Fruit fly (Drosophila melanogaster) whole organism, embryonic: ENCODE measurements around the gene cass.

Source experiments
- CG12299 ChIP-seq: fragments of 200-800 bp; sonication (Bioruptor generic); optimal IDR thresholded peaks from 2 replicates; lab custom pipeline; 2018; ENCODE audit warnings: missing biosample characterization, mild to moderate bottlenecking, missing genetic modification characterization
- CG1233 ChIP-seq: fragments of 200-800 bp; sonication (Bioruptor generic); optimal IDR thresholded peaks from 4 replicates; lab custom pipeline; 2018; ENCODE audit warnings: missing biosample characterization, mild to moderate bottlenecking, missing genetic modification characterization
- CG12942 ChIP-seq: fragments of 200-800 bp; sonication (Bioruptor generic); optimal IDR thresholded peaks from 3 replicates; lab custom pipeline; 2016; ENCODE audit warnings: missing biosample characterization, missing genetic modification characterization
- CG13296 ChIP-seq: fragments of 200-800 bp; sonication (Bioruptor generic); optimal IDR thresholded peaks from 3 replicates; lab custom pipeline; 2018; ENCODE audit warnings: missing biosample characterization, mild to moderate bottlenecking, missing genetic modification characterization
- CG13424 ChIP-seq: fragments of 200-800 bp; sonication (Bioruptor generic); optimal IDR thresholded peaks from 2 replicates; lab custom pipeline; 2019; ENCODE audit warnings: missing biosample characterization, mild to moderate bottlenecking, missing genetic modification characterization, moderate library complexity
- CG14710 ChIP-seq: fragments of 200-800 bp; sonication (Bioruptor generic); optimal IDR thresholded peaks from 3 replicates; lab custom pipeline; 2019; ENCODE audit warnings: missing biosample characterization, mild to moderate bottlenecking, missing genetic modification characterization, moderate library complexity
- CG14860 ChIP-seq: fragments of 200-800 bp; sonication (Bioruptor generic); IDR thresholded peaks from 3 replicates; pipeline ENCODE4 v1.3.6; 2022; ENCODE audit warnings: missing biosample characterization, missing genetic modification characterization; ENCODE audit not compliant: partially characterized antibody
- CG15011 ChIP-seq: fragments of 200-800 bp; sonication (Bioruptor generic); optimal IDR thresholded peaks from 3 replicates; lab custom pipeline; 2018; ENCODE audit warnings: missing biosample characterization, mild to moderate bottlenecking, missing genetic modification characterization
- CG16813 ChIP-seq: fragments of 200-800 bp; sonication (Bioruptor generic); IDR thresholded peaks from 3 replicates; pipeline ENCODE4 v1.3.6; 2022; ENCODE audit warnings: missing biosample characterization, missing genetic modification characterization; ENCODE audit not compliant: partially characterized antibody
- CG3163 ChIP-seq: fragments of 200-800 bp; sonication (Bioruptor generic); optimal IDR thresholded peaks from 3 replicates; lab custom pipeline; 2016; ENCODE audit warnings: missing biosample characterization, missing genetic modification characterization
- CG33557 ChIP-seq: fragments of 200-800 bp; sonication (Bioruptor generic); optimal IDR thresholded peaks from 2 replicates; lab custom pipeline; 2019; ENCODE audit warnings: missing biosample characterization, mild to moderate bottlenecking, missing genetic modification characterization, moderate library complexity
- CG34422 ChIP-seq: fragments of 200-800 bp; sonication (Bioruptor generic); IDR thresholded peaks from 3 replicates; pipeline ENCODE4 v1.3.6; 2022; ENCODE audit warnings: missing biosample characterization, missing genetic modification characterization
- CG3847 ChIP-seq: fragments of 200-800 bp; sonication (Bioruptor generic); IDR thresholded peaks from 2 replicates; pipeline ENCODE4 v1.3.6; 2022; ENCODE audit warnings: missing biosample characterization, missing genetic modification characterization
- CG6272 ChIP-seq: fragments of 200-800 bp; sonication (Bioruptor generic); IDR thresholded peaks from 2 replicates; pipeline ENCODE4 v1.3.6; 2022; ENCODE audit warnings: missing biosample characterization, missing genetic modification characterization
- CG8290 ChIP-seq, 3 experiments: fragments of 200-800 bp; sonication (Bioruptor generic); optimal IDR thresholded peaks; 2 replicates each; lab custom pipeline; 2016 to 2019; ENCODE audit warnings: missing biosample characterization in 3 of 3, missing genetic modification characterization in 3 of 3, mild to moderate bottlenecking in 2 of 3, moderate library complexity in 1 of 3
- CG9876 ChIP-seq: fragments of 200-800 bp; sonication (Bioruptor generic); optimal IDR thresholded peaks from 2 replicates; lab custom pipeline; 2016; ENCODE audit warnings: missing biosample characterization, missing genetic modification characterization
- D19B ChIP-seq: fragments of 200-800 bp; sonication (Bioruptor generic); optimal IDR thresholded peaks from 2 replicates; lab custom pipeline; 2017; ENCODE audit warnings: missing biosample characterization, mild to moderate bottlenecking, missing genetic modification characterization
- Doc2 ChIP-seq: fragments of 200-800 bp; sonication (Bioruptor generic); IDR thresholded peaks from 2 replicates; pipeline ENCODE4 v1.3.6; 2022; ENCODE audit warnings: missing biosample characterization, missing genetic modification characterization
- ERR ChIP-seq: fragments of 200-800 bp; sonication (Bioruptor generic); optimal IDR thresholded peaks from 2 replicates; lab custom pipeline; 2016; ENCODE audit warnings: missing biosample characterization, missing genetic modification characterization
- Elba2 ChIP-seq: fragments of 200-800 bp; sonication (Bioruptor generic); optimal IDR thresholded peaks from 3 replicates; lab custom pipeline; 2016; ENCODE audit warnings: missing biosample characterization, missing genetic modification characterization
- GATAe ChIP-seq: fragments of 200-800 bp; sonication (Bioruptor generic); conservative IDR thresholded peaks from 2 replicates; pipeline ENCODE4 v1.3.6; 2022; ENCODE audit warnings: missing biosample characterization, missing genetic modification characterization
- H2.0 ChIP-seq: fragments of 200-800 bp; sonication (Bioruptor generic); IDR thresholded peaks from 2 replicates; pipeline ENCODE4 v1.3.6; 2022; ENCODE audit warnings: missing biosample characterization, missing genetic modification characterization
- HHEX ChIP-seq: fragments of 200-800 bp; sonication (Bioruptor generic); optimal IDR thresholded peaks from 3 replicates; lab custom pipeline; 2017; ENCODE audit warnings: missing biosample characterization, mild to moderate bottlenecking, missing genetic modification characterization, missing genetic modification reagents
- HLH3B ChIP-seq: fragments of 200-800 bp; sonication (Bioruptor generic); IDR thresholded peaks from 2 replicates; pipeline ENCODE4 v1.3.6; 2022; ENCODE audit warnings: missing biosample characterization, missing genetic modification characterization
- Hey ChIP-seq: fragments of 200-800 bp; sonication (Bioruptor generic); optimal IDR thresholded peaks from 3 replicates; lab custom pipeline; 2018; ENCODE audit warnings: missing biosample characterization, mild to moderate bottlenecking, missing genetic modification characterization
- Hr78 ChIP-seq, 2 experiments: fragments of 200-800 bp in 1 of 2; fragments of >200 bp in 1 of 2; sonication (Bioruptor generic) in 1 of 2; optimal IDR thresholded peaks; 2 replicates each; lab custom pipeline; 2017 to 2019; ENCODE audit warnings: missing biosample characterization in 2 of 2, missing genetic modification characterization in 2 of 2, mild to moderate bottlenecking in 1 of 2, moderate library complexity in 1 of 2
- Lpt ChIP-seq: fragments of >200 bp; optimal IDR thresholded peaks from 2 replicates; lab custom pipeline; 2018; ENCODE audit warnings: missing biosample characterization, missing genetic modification characterization
- Med ChIP-seq: fragments of 200-800 bp; sonication (Bioruptor generic); peaks from one replicate; lab custom pipeline; 2016; ENCODE audit warnings: missing biosample characterization, missing genetic modification characterization, mild to moderate bottlenecking, inconsistent platforms, moderate library complexity
- NfI ChIP-seq: fragments of 200-800 bp; sonication (Bioruptor generic); optimal IDR thresholded peaks from 3 replicates; lab custom pipeline; 2018; ENCODE audit warnings: missing biosample characterization, mild to moderate bottlenecking, missing genetic modification characterization, moderate library complexity
- TFAM ChIP-seq: fragments of 200-800 bp; sonication (Bioruptor generic); optimal IDR thresholded peaks from 2 replicates; lab custom pipeline; 2017; ENCODE audit warnings: missing biosample characterization, missing genetic modification characterization, inconsistent platforms
- bcd ChIP-seq: fragments of 200-800 bp; sonication (Bioruptor generic); optimal IDR thresholded peaks from 2 replicates; lab custom pipeline; 2017; ENCODE audit warnings: missing biosample characterization, mild to moderate bottlenecking, missing genetic modification characterization
- btn ChIP-seq: fragments of 200-800 bp; sonication (Bioruptor generic); optimal IDR thresholded peaks from 2 replicates; lab custom pipeline; 2016; ENCODE audit warnings: missing biosample characterization, missing genetic modification characterization
- cato ChIP-seq: fragments of 200-800 bp; sonication (Bioruptor generic); optimal IDR thresholded peaks from 2 replicates; lab custom pipeline; 2016; ENCODE audit warnings: missing biosample characterization, missing genetic modification characterization, borderline replicate concordance
- cwo ChIP-seq: fragments of 200-800 bp; sonication (Bioruptor generic); optimal IDR thresholded peaks from 3 replicates; lab custom pipeline; 2017; ENCODE audit warnings: missing biosample characterization, missing genetic modification characterization, mild to moderate bottlenecking, moderate library complexity, missing genetic modification reagents
- fu2 ChIP-seq: fragments of 200-800 bp; sonication (Bioruptor generic); optimal IDR thresholded peaks from 2 replicates; lab custom pipeline; 2016; ENCODE audit warnings: missing biosample characterization, missing genetic modification characterization
- gem ChIP-seq: fragments of 200-800 bp; sonication (Bioruptor generic); optimal IDR thresholded peaks from 2 replicates; lab custom pipeline; 2019; ENCODE audit warnings: missing biosample characterization, mild to moderate bottlenecking, missing genetic modification characterization, moderate library complexity
- h ChIP-seq: fragments of >200 bp; optimal IDR thresholded peaks from 2 replicates; lab custom pipeline; 2017
- kah ChIP-seq: fragments of 200-800 bp; sonication (Bioruptor generic); optimal IDR thresholded peaks from 2 replicates; lab custom pipeline; 2018; ENCODE audit warnings: missing biosample characterization, mild to moderate bottlenecking, missing genetic modification characterization
- kay ChIP-seq: fragments of 200-800 bp; sonication (Bioruptor generic); optimal IDR thresholded peaks from 2 replicates; lab custom pipeline; 2016; ENCODE audit warnings: missing biosample characterization, missing genetic modification characterization
- ken ChIP-seq: fragments of 200-800 bp; sonication (Bioruptor generic); IDR thresholded peaks from 3 replicates; pipeline ENCODE4 v1.3.6; 2022; ENCODE audit warnings: missing biosample characterization, missing genetic modification characterization
- pb ChIP-seq: fragments of 200-800 bp; sonication (Bioruptor generic); optimal IDR thresholded peaks from 3 replicates; lab custom pipeline; 2016; ENCODE audit warnings: missing biosample characterization, missing genetic modification characterization
- pnt ChIP-seq: fragments of 200-800 bp; sonication (Bioruptor generic); optimal IDR thresholded peaks from 3 replicates; lab custom pipeline; 2016; ENCODE audit warnings: missing biosample characterization, missing genetic modification characterization
- psq ChIP-seq: fragments of 200-800 bp; sonication (Bioruptor generic); optimal IDR thresholded peaks from 2 replicates; lab custom pipeline; 2017; ENCODE audit warnings: missing biosample characterization, missing genetic modification characterization
- pum ChIP-seq: fragments of 200-800 bp; sonication (Bioruptor generic); optimal IDR thresholded peaks from 2 replicates; lab custom pipeline; 2016; ENCODE audit warnings: missing biosample characterization, missing genetic modification characterization
- ro ChIP-seq: fragments of 200-800 bp; sonication (Bioruptor generic); IDR thresholded peaks from 2 replicates; pipeline ENCODE4 v1.3.6; 2022; ENCODE audit warnings: missing biosample characterization, missing genetic modification characterization
- row ChIP-seq: fragments of 200-800 bp; sonication (Bioruptor generic); IDR thresholded peaks from 3 replicates; pipeline ENCODE4 v1.3.6; 2022; ENCODE audit warnings: missing biosample characterization, missing genetic modification characterization
- sd ChIP-seq: fragments of 200-800 bp; sonication (Bioruptor generic); optimal IDR thresholded peaks from 3 replicates; lab custom pipeline; 2018; ENCODE audit warnings: missing biosample characterization, mild to moderate bottlenecking, missing genetic modification characterization, moderate library complexity
- sima ChIP-seq: fragments of 200-800 bp; sonication (Bioruptor generic); optimal IDR thresholded peaks from 2 replicates; lab custom pipeline; 2016; ENCODE audit warnings: missing biosample characterization, missing genetic modification characterization
- slou ChIP-seq: fragments of 200-800 bp; sonication (Bioruptor generic); optimal IDR thresholded peaks from 3 replicates; lab custom pipeline; 2016; ENCODE audit warnings: missing biosample characterization, missing genetic modification characterization
- slp2 ChIP-seq: fragments of 200-800 bp; sonication (Bioruptor generic); optimal IDR thresholded peaks from 2 replicates; lab custom pipeline; 2016; ENCODE audit warnings: missing biosample characterization, missing genetic modification characterization
- ttk ChIP-seq: fragments of 200-800 bp; sonication (Bioruptor generic); IDR thresholded peaks from 2 replicates; pipeline ENCODE4 v2.1.2; 2022; ENCODE audit warnings: missing biosample characterization, missing genetic modification characterization
- zen ChIP-seq: fragments of 200-800 bp; sonication (Bioruptor generic); optimal IDR thresholded peaks from 3 replicates; lab custom pipeline; 2018; ENCODE audit warnings: missing biosample characterization, mild to moderate bottlenecking, missing genetic modification characterization, moderate library complexity

Gene cass

DNA sequence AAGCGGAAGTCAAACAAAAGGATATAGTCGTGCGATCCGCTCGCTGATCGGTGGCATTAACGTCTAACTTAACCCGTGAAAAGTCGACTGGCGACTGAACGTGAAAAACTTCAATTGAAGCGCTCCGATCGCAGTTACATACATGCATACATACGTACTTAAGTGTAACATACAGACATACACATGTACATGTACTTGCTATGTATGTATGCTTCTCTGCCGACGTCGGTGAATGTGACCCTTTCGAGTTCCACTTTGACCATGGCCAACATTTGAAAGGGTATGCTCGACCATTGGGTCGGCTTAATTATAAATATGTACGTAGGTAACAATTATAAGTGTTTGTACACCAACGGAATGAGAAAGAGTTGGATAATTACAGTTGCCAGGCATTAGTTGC is 19.4 kb upstream of the cass start, which contains the start of gene qua (continued):
- TF ChIP-seq CG13424 (tag; lab: Kevin White, UChicago): no peak
- no peak for TF ChIP-seq TFAM (GFP tag; lab: Kevin White, UChicago)
- no peak for TF ChIP-seq btn (GFP tag; lab: Kevin White, UChicago)
- TF ChIP-seq bcd (GFP tag; lab: Kevin White, UChicago): no peak
- no peak for TF ChIP-seq CG12299 (tag; lab: Kevin White, UChicago)
- TF ChIP-seq ERR (GFP tag; lab: Kevin White, UChicago): no peak
- no peak for TF ChIP-seq HLH3B (GFP tag; lab: Robert Waterston, UW)
- no peak for TF ChIP-seq GATAe (GFP tag; lab: Robert Waterston, UW)
- no peak for TF ChIP-seq CG15011 (GFP tag; lab: Kevin White, UChicago)
- TF ChIP-seq Lpt (GFP tag; lab: Kevin White, UChicago): no peak
- no peak for TF ChIP-seq CG3163 (GFP tag; lab: Kevin White, UChicago)
- no peak for TF ChIP-seq cato (GFP tag; lab: Kevin White, UChicago)
- TF ChIP-seq ttk: no peak
- no peak for TF ChIP-seq gem (tag; lab: Kevin White, UChicago)
- no peak for TF ChIP-seq sd
- TF ChIP-seq pum: no peak
- no peak for TF ChIP-seq kay
- no peak for TF ChIP-seq NfI
- no peak for TF ChIP-seq CG12942
- TF ChIP-seq pnt: no peak
- no peak for TF ChIP-seq CG9876
- no peak for TF ChIP-seq H2.0
- TF ChIP-seq ro (GFP tag; lab: Robert Waterston, UW): no peak
- no peak for TF ChIP-seq Hey (tag; lab: Kevin White, UChicago)
- no peak for TF ChIP-seq Elba2
- no peak for TF ChIP-seq Doc2 (GFP tag; lab: Robert Waterston, UW)
- no peak for TF ChIP-seq CG34422 (GFP tag; lab: Robert Waterston, UW)
- no peak for TF ChIP-seq fu2
- TF ChIP-seq ken (GFP tag; lab: Robert Waterston, UW): no peak
- no peak for TF ChIP-seq slp2 (GFP tag; lab: Kevin White, UChicago)
- peak; percentile 33 for TF ChIP-seq D19B
- TF ChIP-seq h (lab: Kevin White, UChicago): no peak
- TF ChIP-seq CG6272: no peak
- TF ChIP-seq Hr78 (GFP tag; optimal IDR thresholded peaks at IDR 0.05; lab: Kevin White, UChicago): peak in 1 of 2 experiments; percentile 74
- TF ChIP-seq CG1233 (GFP tag; lab: Kevin White, UChicago): no peak
- TF ChIP-seq Med: peak; percentile 16
- TF ChIP-seq kah (GFP tag; lab: Kevin White, UChicago): no peak
- peak; percentile 10 for TF ChIP-seq zen (tag; lab: Kevin White, UChicago)
- TF ChIP-seq sima (GFP tag; lab: Kevin White, UChicago): no peak
- no peak for TF ChIP-seq cwo (GFP tag; lab: Kevin White, UChicago)
- peak; percentile 3 for TF ChIP-seq CG14710 (tag; lab: Kevin White, UChicago)
- TF ChIP-seq CG13296 (GFP tag; lab: Kevin White, UChicago): no peak
- TF ChIP-seq HHEX (GFP tag; lab: Kevin White, UChicago): no peak
- no peak for TF ChIP-seq pb (GFP tag; lab: Kevin White, UChicago)
- TF ChIP-seq CG16813: no peak
- no peak for TF ChIP-seq CG33557 (GFP tag; lab: Kevin White, UChicago)
- 0 out of 3 replicates have a peak, but pooled peaks have one; percentile 20 for TF ChIP-seq row (GFP tag; lab: Robert Waterston, UW)
- no peak for TF ChIP-seq psq (GFP tag; lab: Kevin White, UChicago)
- TF ChIP-seq CG3847 (GFP tag; lab: Robert Waterston, UW): no peak
- TF ChIP-seq slou (GFP tag; lab: Kevin White, UChicago): no peak
- no peak for TF ChIP-seq CG14860
- no peak for TF ChIP-seq CG8290 (GFP tag; optimal IDR thresholded peaks at IDR 0.05; lab: Kevin White, UChicago)
- no peak for TF ChIP-seq CG8290 (tag; optimal IDR thresholded peaks at IDR 0.05; lab: Kevin White, UChicago)
